Fruit fly (Drosophila melanogaster) whole organism, embryonic: ENCODE results near the gene Paics.

Source experiments
- ATbp ChIP-seq: fragments of 200-800 bp; sonication (Bioruptor generic); optimal IDR thresholded peaks from 2 replicates; lab custom pipeline; 2017; ENCODE audit warnings: missing biosample characterization, mild to moderate bottlenecking, missing genetic modification characterization, missing genetic modification reagents
- Adf1 ChIP-seq: fragments of 200-800 bp; sonication (Bioruptor generic); IDR thresholded peaks from 2 replicates; pipeline ENCODE4 v1.3.6; 2022; ENCODE audit warnings: missing biosample characterization, missing genetic modification characterization
- Atf6 ChIP-seq: fragments of 200-800 bp; sonication (Bioruptor generic); IDR thresholded peaks from 2 replicates; pipeline ENCODE4 v1.3.6; 2022; ENCODE audit warnings: missing biosample characterization, missing genetic modification characterization
- Bgb ChIP-seq: fragments of 200-800 bp; sonication (Bioruptor generic); IDR thresholded peaks from 2 replicates; pipeline ENCODE4 v1.3.6; 2022; ENCODE audit warnings: missing biosample characterization, missing genetic modification characterization; ENCODE audit not compliant: partially characterized antibody
- CG13624 ChIP-seq: fragments of 200-800 bp; sonication (Bioruptor generic); optimal IDR thresholded peaks from 2 replicates; lab custom pipeline; 2016; ENCODE audit warnings: missing biosample characterization, missing genetic modification characterization
- CG15601 ChIP-seq: fragments of 200-800 bp; sonication (Bioruptor generic); optimal IDR thresholded peaks from 3 replicates; lab custom pipeline; 2019; ENCODE audit warnings: missing biosample characterization, mild to moderate bottlenecking, missing genetic modification characterization, moderate library complexity
- CG16863 ChIP-seq: fragments of 200-800 bp; sonication (Bioruptor generic); optimal IDR thresholded peaks from 3 replicates; lab custom pipeline; 2016; ENCODE audit warnings: missing biosample characterization, missing genetic modification characterization
- CG17568 ChIP-seq: fragments of 200-800 bp; sonication (Bioruptor generic); optimal IDR thresholded peaks from 2 replicates; lab custom pipeline; 2018; ENCODE audit warnings: missing biosample characterization, mild to moderate bottlenecking, missing genetic modification characterization, moderate library complexity
- CG18262 ChIP-seq: fragments of 200-800 bp; optimal IDR thresholded peaks from 3 replicates; lab custom pipeline; 2019; ENCODE audit warnings: missing biosample characterization, mild to moderate bottlenecking, missing genetic modification characterization, moderate library complexity
- CG2202 ChIP-seq: fragments of 200-800 bp; sonication (Bioruptor generic); optimal IDR thresholded peaks from 2 replicates; lab custom pipeline; 2018; ENCODE audit warnings: missing biosample characterization, mild to moderate bottlenecking, missing genetic modification characterization
- CG32532 ChIP-seq: fragments of 200-800 bp; sonication (Bioruptor generic); IDR thresholded peaks from 2 replicates; pipeline ENCODE4 v1.3.6; 2022; ENCODE audit warnings: missing biosample characterization, missing genetic modification characterization
- CG3726 ChIP-seq: fragments of 200-800 bp; sonication (Bioruptor generic); IDR thresholded peaks from 3 replicates; pipeline ENCODE4, ENCODE4 v1.3.6; 2022; ENCODE audit warnings: missing biosample characterization, missing genetic modification characterization
- CG4360 ChIP-seq: fragments of 200-800 bp; sonication (Bioruptor generic); IDR thresholded peaks from 2 replicates; pipeline ENCODE4 v1.3.6; 2022; ENCODE audit warnings: missing biosample characterization, missing genetic modification characterization
- CG4854 ChIP-seq: fragments of 200-800 bp; sonication (Bioruptor generic); optimal IDR thresholded peaks from 2 replicates; lab custom pipeline; 2016; ENCODE audit warnings: missing biosample characterization, missing genetic modification characterization, inconsistent platforms
- CG7745 ChIP-seq: fragments of 200-800 bp; sonication (Bioruptor generic); optimal IDR thresholded peaks from 2 replicates; lab custom pipeline; 2018; ENCODE audit warnings: missing biosample characterization, mild to moderate bottlenecking, missing genetic modification characterization, moderate library complexity
- Dip2 ChIP-seq: fragments of 200-800 bp; sonication (Bioruptor generic); IDR thresholded peaks from 2 replicates; pipeline ENCODE4 v1.3.6; 2022; ENCODE audit warnings: missing biosample characterization, missing genetic modification characterization
- Dp ChIP-seq: fragments of 200-800 bp; sonication (Bioruptor generic); optimal IDR thresholded peaks from 2 replicates; lab custom pipeline; 2018; ENCODE audit warnings: missing biosample characterization, mild to moderate bottlenecking, missing genetic modification characterization, moderate library complexity
- H2.0 ChIP-seq: fragments of 200-800 bp; sonication (Bioruptor generic); IDR thresholded peaks from 2 replicates; pipeline ENCODE4 v1.3.6; 2022; ENCODE audit warnings: missing biosample characterization, missing genetic modification characterization
- HLH4C ChIP-seq: fragments of 200-800 bp; sonication (Bioruptor generic); IDR thresholded peaks from 3 replicates; pipeline ENCODE4 v1.3.6; 2022; ENCODE audit warnings: missing biosample characterization, missing genetic modification characterization; ENCODE audit not compliant: partially characterized antibody
- HLH54F ChIP-seq: fragments of 200-800 bp; sonication (Bioruptor generic); optimal IDR thresholded peaks from 3 replicates; lab custom pipeline; 2016; ENCODE audit warnings: missing biosample characterization, missing genetic modification characterization
- HLHmδ ChIP-seq: fragments of 200-800 bp; sonication (Bioruptor generic); optimal IDR thresholded peaks from 2 replicates; lab custom pipeline; 2018; ENCODE audit warnings: missing biosample characterization, mild to moderate bottlenecking, missing genetic modification characterization, moderate library complexity
- HmgD ChIP-seq: fragments of 200-800 bp; sonication (Bioruptor generic); optimal IDR thresholded peaks from 3 replicates; lab custom pipeline; 2016; ENCODE audit warnings: missing biosample characterization, missing genetic modification characterization
- Hmr ChIP-seq: fragments of 200-800 bp; sonication (Bioruptor generic); optimal IDR thresholded peaks from 3 replicates; lab custom pipeline; 2017; ENCODE audit warnings: mild to moderate bottlenecking, missing biosample characterization, missing genetic modification reagents, missing genetic modification characterization
- MESR4 ChIP-seq: fragments of 200-800 bp; sonication (Bioruptor generic); optimal IDR thresholded peaks from 2 replicates; lab custom pipeline; 2018; ENCODE audit warnings: missing biosample characterization, mild to moderate bottlenecking, missing genetic modification characterization, moderate library complexity
- Neu2 ChIP-seq: fragments of 200-800 bp; sonication (Bioruptor generic); optimal IDR thresholded peaks from 3 replicates; lab custom pipeline; 2016; ENCODE audit warnings: missing biosample characterization, missing genetic modification characterization, borderline replicate concordance
- Tbp ChIP-seq: fragments of >200 bp; optimal IDR thresholded peaks from 2 replicates; lab custom pipeline; 2018; ENCODE audit warnings: missing biosample characterization, missing genetic modification characterization
- Trl ChIP-seq, 3 experiments: fragments of >200 bp in 2 of 3; fragments of 200-800 bp in 1 of 3; sonication (Bioruptor generic) in 1 of 3; optimal IDR thresholded peaks; 2 replicates in 1 of 3; 3 replicates in 2 of 3; lab custom pipeline; 2016 to 2017; ENCODE audit warnings: missing biosample characterization in 1 of 3, missing genetic modification characterization in 1 of 3
- Xrp1 ChIP-seq: fragments of 200-800 bp; sonication (Bioruptor generic); IDR thresholded peaks from 2 replicates; pipeline ENCODE4 v1.3.6; 2022; ENCODE audit warnings: missing biosample characterization, missing genetic modification characterization
- abd-A ChIP-seq: fragments of 200-800 bp; sonication (Bioruptor generic); optimal IDR thresholded peaks from 3 replicates; lab custom pipeline; 2019; ENCODE audit warnings: missing biosample characterization, mild to moderate bottlenecking, missing genetic modification characterization, moderate library complexity
- bowl ChIP-seq: fragments of 200-800 bp; sonication (Bioruptor generic); IDR thresholded peaks from 2 replicates; pipeline ENCODE4 v1.3.6; 2022; ENCODE audit warnings: missing biosample characterization, missing genetic modification characterization
- caup ChIP-seq: fragments of 200-800 bp; sonication (Bioruptor generic); optimal IDR thresholded peaks from 3 replicates; lab custom pipeline; 2017; ENCODE audit warnings: missing biosample characterization, mild to moderate bottlenecking, missing genetic modification characterization, moderate library complexity; ENCODE audit not compliant: severe bottlenecking
- chm ChIP-seq: fragments of 200-800 bp; sonication (Bioruptor generic); IDR thresholded peaks from 2 replicates; pipeline ENCODE4 v1.3.6; 2022; ENCODE audit warnings: missing biosample characterization, missing genetic modification characterization
- da ChIP-seq: fragments of 200-800 bp; sonication (Bioruptor generic); optimal IDR thresholded peaks from 2 replicates; lab custom pipeline; 2016; ENCODE audit warnings: missing biosample characterization, missing genetic modification characterization
- dysf ChIP-seq: fragments of 200-800 bp; sonication (Bioruptor generic); IDR thresholded peaks from 3 replicates; pipeline ENCODE4 v1.3.6; 2022; ENCODE audit warnings: missing biosample characterization, missing genetic modification characterization
- gce ChIP-seq: fragments of 200-800 bp; sonication (Bioruptor generic); IDR thresholded peaks from 3 replicates; pipeline ENCODE4 v1.3.6; 2022; ENCODE audit warnings: missing biosample characterization, missing genetic modification characterization
- ham ChIP-seq: fragments of 200-800 bp; sonication (Bioruptor generic); IDR thresholded peaks from 2 replicates; pipeline ENCODE4 v1.3.6; 2022; ENCODE audit warnings: missing biosample characterization, missing genetic modification characterization
- jigr1 ChIP-seq: fragments of 200-800 bp; sonication (Bioruptor generic); IDR thresholded peaks from 3 replicates; pipeline ENCODE4 v1.3.6; 2022; ENCODE audit warnings: missing biosample characterization, missing genetic modification characterization
- knrl ChIP-seq: fragments of 200-800 bp; sonication (Bioruptor generic); IDR thresholded peaks from 3 replicates; pipeline ENCODE4 v1.3.6; 2022; ENCODE audit warnings: missing biosample characterization, missing genetic modification characterization; ENCODE audit not compliant: partially characterized antibody
- luna ChIP-seq: fragments of 200-800 bp; sonication (Bioruptor generic); optimal IDR thresholded peaks from 2 replicates; lab custom pipeline; 2016; ENCODE audit warnings: missing biosample characterization, missing genetic modification characterization
- oc ChIP-seq: fragments of 200-800 bp; sonication (Bioruptor generic); optimal IDR thresholded peaks from 2 replicates; lab custom pipeline; 2018; ENCODE audit warnings: missing biosample characterization, mild to moderate bottlenecking, missing genetic modification characterization, moderate library complexity
- p53 ChIP-seq: fragments of 200-800 bp; sonication (Bioruptor generic); optimal IDR thresholded peaks from 2 replicates; lab custom pipeline; 2016; ENCODE audit warnings: missing biosample characterization, missing genetic modification characterization
- phol ChIP-seq: fragments of 200-800 bp; sonication (Bioruptor generic); optimal IDR thresholded peaks from 3 replicates; lab custom pipeline; 2018; ENCODE audit warnings: missing biosample characterization, mild to moderate bottlenecking, missing genetic modification characterization, moderate library complexity
- pzg ChIP-seq: fragments of 200-800 bp; sonication (Bioruptor generic); optimal IDR thresholded peaks from 3 replicates; lab custom pipeline; 2018; ENCODE audit warnings: missing biosample characterization, mild to moderate bottlenecking, missing genetic modification characterization, moderate library complexity
- scrt ChIP-seq: fragments of 200-800 bp; sonication (Bioruptor generic); optimal IDR thresholded peaks from 2 replicates; lab custom pipeline; 2018; ENCODE audit warnings: missing biosample characterization, mild to moderate bottlenecking, missing genetic modification characterization, moderate library complexity
- sisA ChIP-seq: fragments of 200-800 bp; sonication (Bioruptor generic); IDR thresholded peaks from 2 replicates; pipeline ENCODE4 v1.3.6; 2022; ENCODE audit warnings: missing biosample characterization, missing genetic modification characterization
- sob ChIP-seq: fragments of 200-800 bp; sonication (Bioruptor generic); IDR thresholded peaks from 2 replicates; pipeline ENCODE4 v1.3.6; 2022; ENCODE audit warnings: missing biosample characterization, missing genetic modification characterization
- stc ChIP-seq: fragments of 200-800 bp; sonication (Bioruptor generic); IDR thresholded peaks from 2 replicates; pipeline ENCODE4 v1.3.6; 2022; ENCODE audit warnings: missing biosample characterization, missing genetic modification characterization
- sug ChIP-seq: fragments of 200-800 bp; optimal IDR thresholded peaks from 2 replicates; lab custom pipeline; 2019; ENCODE audit warnings: missing biosample characterization, mild to moderate bottlenecking, missing genetic modification characterization, moderate library complexity
- zfh2 ChIP-seq: fragments of 200-800 bp; sonication (Bioruptor generic); optimal IDR thresholded peaks from 2 replicates; lab custom pipeline; 2016; ENCODE audit warnings: missing biosample characterization, missing genetic modification characterization

Gene Paics

dm6 chrX:12750928-12751631 lies 9.3 kb downstream of the Paics start (continued):
- TF ChIP-seq oc (tag; lab: Kevin White, UChicago) (peak; percentile 99), knrl (GFP tag; lab: Robert Waterston, UW) (peak; percentile 62; the same call in 2 of the 3 replicates), HmgD (GFP tag; lab: Kevin White, UChicago) (peak; percentile 99), da (GFP tag; lab: Kevin White, UChicago) (peak; percentile 100), HLH54F (peak; percentile 100), sob (peak; percentile 100), CG13624 (GFP tag; lab: Kevin White, UChicago) (peak; percentile 100), stc (GFP tag; lab: Robert Waterston, UW) (peak; percentile 99), pzg (GFP tag; lab: Kevin White, UChicago) (peak; percentile 46), CG32532 (GFP tag; lab: Robert Waterston, UW) (peak; percentile 100), CG18262 (tag; lab: Kevin White, UChicago) (peak; percentile 100), CG2202 (tag; lab: Kevin White, UChicago) (peak; percentile 95), ATbp (GFP tag; lab: Kevin White, UChicago) (peak; percentile 100), CG4854 (GFP tag; lab: Kevin White, UChicago) (peak; percentile 100), scrt (GFP tag; lab: Kevin White, UChicago) (peak; percentile 100), luna (GFP tag; lab: Kevin White, UChicago) (peak; percentile 100), HLHmδ (GFP tag; lab: Kevin White, UChicago) (no peak), gce (GFP tag; lab: Robert Waterston, UW) (peak; percentile 99), CG15601 (peak; percentile 98), caup (GFP tag; lab: Kevin White, UChicago) (peak; percentile 100), CG17568 (peak; percentile 99), chm (GFP tag; lab: Robert Waterston, UW) (peak; percentile 98), Dip2 (GFP tag; lab: Robert Waterston, UW) (peak; percentile 86)

dm6 chrX:12750582-12750927 lies 9.9 kb downstream of the Paics start:
- TF ChIP-seq p53 (GFP tag; lab: Kevin White, UChicago) = no peak
- TF ChIP-seq Trl (optimal IDR thresholded peaks at IDR 0.05; lab: Kevin White, UChicago) = peak; percentile 38 to 54
- TF ChIP-seq Trl (GFP tag; optimal IDR thresholded peaks at IDR 0.05; lab: Kevin White, UChicago) = no peak
- TF ChIP-seq Xrp1 (GFP tag; lab: Robert Waterston, UW) = no peak
- no peak for TF ChIP-seq Bgb (GFP tag; lab: Robert Waterston, UW)
- TF ChIP-seq H2.0 (GFP tag; lab: Robert Waterston, UW) = no peak
- TF ChIP-seq MESR4 (GFP tag; lab: Kevin White, UChicago) = no peak
- no peak for TF ChIP-seq sisA (GFP tag; lab: Robert Waterston, UW)
- TF ChIP-seq sug (tag; lab: Kevin White, UChicago) = no peak
- TF ChIP-seq HLH4C (GFP tag; lab: Robert Waterston, UW) = no peak
- TF ChIP-seq Atf6 (GFP tag; lab: Robert Waterston, UW) = no peak
- TF ChIP-seq Tbp = no peak
- TF ChIP-seq CG3726 = no peak
- TF ChIP-seq Neu2 = no peak
- peak; percentile 37 for TF ChIP-seq CG4360 (GFP tag; lab: Robert Waterston, UW)
- no peak for TF ChIP-seq zfh2 (GFP tag; lab: Kevin White, UChicago)
- TF ChIP-seq Dp (GFP tag; lab: Kevin White, UChicago) = no peak
- TF ChIP-seq ham (GFP tag; lab: Robert Waterston, UW) = no peak
- peak; percentile 42 for TF ChIP-seq CG7745 (tag; lab: Kevin White, UChicago)
- no peak for TF ChIP-seq da (GFP tag; lab: Kevin White, UChicago)
- TF ChIP-seq dysf (GFP tag; lab: Robert Waterston, UW) = no peak
- peak; percentile 78; the same call in 1 of the 2 replicates for TF ChIP-seq Adf1 (GFP tag; lab: Robert Waterston, UW)
- peak; percentile 61 for TF ChIP-seq abd-A (tag; lab: Kevin White, UChicago)
- no peak for TF ChIP-seq jigr1 (GFP tag; lab: Robert Waterston, UW)
- no peak for TF ChIP-seq bowl
- no peak for TF ChIP-seq Hmr (GFP tag; lab: Kevin White, UChicago)
- no peak for TF ChIP-seq phol (tag; lab: Kevin White, UChicago)
- peak; percentile 46 for TF ChIP-seq HLHmδ (GFP tag; lab: Kevin White, UChicago)
- no peak for TF ChIP-seq CG16863 (GFP tag; lab: Kevin White, UChicago)
